Fruit fly (Drosophila melanogaster) whole organism, embryonic: ENCODE measurements around the gene CSN6.

ENCODE experiments used
- ATbp ChIP-seq: fragments of 200-800 bp; sonication (Bioruptor generic); optimal IDR thresholded peaks from 2 replicates; lab custom pipeline; 2017; ENCODE audit warnings: missing biosample characterization, mild to moderate bottlenecking, missing genetic modification characterization, missing genetic modification reagents
- Abd-B ChIP-seq: fragments of 200-800 bp; sonication (Bioruptor generic); optimal IDR thresholded peaks from 2 replicates; lab custom pipeline; 2018; ENCODE audit warnings: missing biosample characterization, mild to moderate bottlenecking, missing genetic modification characterization, moderate library complexity
- BtbVII ChIP-seq: fragments of 200-800 bp; sonication (Bioruptor generic); optimal IDR thresholded peaks from 3 replicates; lab custom pipeline; 2017; ENCODE audit warnings: missing biosample characterization, mild to moderate bottlenecking, missing genetic modification characterization
- CG10979 ChIP-seq: fragments of 200-800 bp; sonication (Bioruptor generic); optimal IDR thresholded peaks from 2 replicates; lab custom pipeline; 2018; ENCODE audit warnings: missing biosample characterization, mild to moderate bottlenecking, missing genetic modification characterization, moderate library complexity
- CG11247 ChIP-seq: fragments of 200-800 bp; sonication (Bioruptor generic); IDR thresholded peaks from 2 replicates; pipeline ENCODE4 v1.3.6; 2022; ENCODE audit warnings: missing biosample characterization, missing genetic modification characterization
- CG13296 ChIP-seq: fragments of 200-800 bp; sonication (Bioruptor generic); optimal IDR thresholded peaks from 3 replicates; lab custom pipeline; 2018; ENCODE audit warnings: missing biosample characterization, mild to moderate bottlenecking, missing genetic modification characterization
- CG14710 ChIP-seq: fragments of 200-800 bp; sonication (Bioruptor generic); optimal IDR thresholded peaks from 3 replicates; lab custom pipeline; 2019; ENCODE audit warnings: missing biosample characterization, mild to moderate bottlenecking, missing genetic modification characterization, moderate library complexity
- CG15479 ChIP-seq: fragments of 200-800 bp; sonication (Bioruptor generic); optimal IDR thresholded peaks from 3 replicates; lab custom pipeline; 2019; ENCODE audit warnings: missing biosample characterization, mild to moderate bottlenecking, missing genetic modification characterization, moderate library complexity
- CG15601 ChIP-seq: fragments of 200-800 bp; sonication (Bioruptor generic); optimal IDR thresholded peaks from 3 replicates; lab custom pipeline; 2019; ENCODE audit warnings: missing biosample characterization, mild to moderate bottlenecking, missing genetic modification characterization, moderate library complexity
- CG15696 ChIP-seq: fragments of 200-800 bp; sonication (Bioruptor generic); optimal IDR thresholded peaks from 2 replicates; lab custom pipeline; 2019; ENCODE audit warnings: missing biosample characterization, mild to moderate bottlenecking, missing genetic modification characterization, moderate library complexity
- CG1603 ChIP-seq: fragments of 200-800 bp; sonication (Bioruptor generic); optimal IDR thresholded peaks from 2 replicates; lab custom pipeline; 2019; ENCODE audit warnings: missing biosample characterization, mild to moderate bottlenecking, missing genetic modification characterization, moderate library complexity
- CG16815 ChIP-seq: fragments of 200-800 bp; sonication (Bioruptor generic); optimal IDR thresholded peaks from 3 replicates; lab custom pipeline; 2017; ENCODE audit warnings: missing biosample characterization, mild to moderate bottlenecking, missing genetic modification characterization
- CG17829 ChIP-seq: fragments of 200-800 bp; optimal IDR thresholded peaks from 2 replicates; lab custom pipeline; 2019; ENCODE audit warnings: missing biosample characterization, mild to moderate bottlenecking, missing genetic modification characterization, moderate library complexity
- CG2116 ChIP-seq: fragments of 200-800 bp; sonication (Bioruptor generic); optimal IDR thresholded peaks from 3 replicates; lab custom pipeline; 2018; ENCODE audit warnings: missing biosample characterization, mild to moderate bottlenecking, missing genetic modification characterization
- CG2202 ChIP-seq: fragments of 200-800 bp; sonication (Bioruptor generic); optimal IDR thresholded peaks from 2 replicates; lab custom pipeline; 2018; ENCODE audit warnings: missing biosample characterization, mild to moderate bottlenecking, missing genetic modification characterization
- CG2875 ChIP-seq: fragments of 200-800 bp; sonication (Bioruptor generic); optimal IDR thresholded peaks from 2 replicates; lab custom pipeline; 2017; ENCODE audit warnings: missing biosample characterization, mild to moderate bottlenecking, missing genetic modification characterization, missing genetic modification reagents
- CG33557 ChIP-seq: fragments of 200-800 bp; sonication (Bioruptor generic); optimal IDR thresholded peaks from 2 replicates; lab custom pipeline; 2019; ENCODE audit warnings: missing biosample characterization, mild to moderate bottlenecking, missing genetic modification characterization, moderate library complexity
- CG6254 ChIP-seq: fragments of 200-800 bp; sonication (Bioruptor generic); optimal IDR thresholded peaks from 3 replicates; lab custom pipeline; 2017; ENCODE audit warnings: mild to moderate bottlenecking, missing biosample characterization, missing genetic modification reagents, missing genetic modification characterization
- CG7556 ChIP-seq: fragments of 200-800 bp; sonication (Bioruptor generic); optimal IDR thresholded peaks from 2 replicates; lab custom pipeline; 2017; ENCODE audit warnings: missing biosample characterization, mild to moderate bottlenecking, missing genetic modification characterization
- CG7987 ChIP-seq: fragments of 200-800 bp; sonication (Bioruptor generic); optimal IDR thresholded peaks from 2 replicates; lab custom pipeline; 2018; ENCODE audit warnings: missing biosample characterization, mild to moderate bottlenecking, missing genetic modification characterization, moderate library complexity
- CG8281 ChIP-seq: fragments of 200-800 bp; sonication (Bioruptor generic); optimal IDR thresholded peaks from 2 replicates; lab custom pipeline; 2018; ENCODE audit warnings: missing biosample characterization, mild to moderate bottlenecking, missing genetic modification characterization, moderate library complexity
- CG8359 ChIP-seq: fragments of 200-800 bp; sonication (Bioruptor generic); optimal IDR thresholded peaks from 2 replicates; lab custom pipeline; 2017; ENCODE audit warnings: missing biosample characterization, mild to moderate bottlenecking, missing genetic modification characterization, borderline replicate concordance
- CG8388 ChIP-seq: fragments of 200-800 bp; sonication (Bioruptor generic); optimal IDR thresholded peaks from 2 replicates; lab custom pipeline; 2019; ENCODE audit warnings: missing biosample characterization, mild to moderate bottlenecking, missing genetic modification characterization, moderate library complexity
- Ets97D ChIP-seq: fragments of 200-800 bp; sonication (Bioruptor generic); optimal IDR thresholded peaks from 3 replicates; lab custom pipeline; 2016; ENCODE audit warnings: missing biosample characterization, missing genetic modification characterization
- Gug ChIP-seq: fragments of 200-800 bp; sonication (Bioruptor generic); IDR thresholded peaks from 4 replicates; pipeline ENCODE4 v1.3.6; 2022; ENCODE audit warnings: missing biosample characterization, missing genetic modification characterization
- Hr51 ChIP-seq, 2 experiments: fragments of 200-800 bp; sonication (Bioruptor generic); optimal IDR thresholded peaks; 2 replicates in 1 of 2; 3 replicates in 1 of 2; lab custom pipeline; 2016 to 2018; ENCODE audit warnings: missing biosample characterization in 2 of 2, missing genetic modification characterization in 2 of 2, mild to moderate bottlenecking in 1 of 2, moderate library complexity in 1 of 2
- Hsf ChIP-seq: fragments of 200-800 bp; sonication (Bioruptor generic); optimal IDR thresholded peaks from 3 replicates; lab custom pipeline; 2016; ENCODE audit warnings: missing biosample characterization, missing genetic modification characterization
- Lhr ChIP-seq: fragments of 200-800 bp; sonication (Bioruptor generic); optimal IDR thresholded peaks from 3 replicates; lab custom pipeline; 2017; ENCODE audit warnings: mild to moderate bottlenecking, missing biosample characterization, missing genetic modification reagents, missing genetic modification characterization
- Neu2 ChIP-seq: fragments of 200-800 bp; sonication (Bioruptor generic); optimal IDR thresholded peaks from 3 replicates; lab custom pipeline; 2016; ENCODE audit warnings: missing biosample characterization, missing genetic modification characterization, borderline replicate concordance
- Sry-β ChIP-seq: fragments of 200-800 bp; sonication (Bioruptor generic); optimal IDR thresholded peaks from 2 replicates; lab custom pipeline; 2018; ENCODE audit warnings: missing biosample characterization, mild to moderate bottlenecking, missing genetic modification characterization, moderate library complexity
- Ssrp ChIP-seq: fragments of 200-800 bp; sonication (Bioruptor generic); optimal IDR thresholded peaks from 2 replicates; lab custom pipeline; 2018; ENCODE audit warnings: missing biosample characterization, mild to moderate bottlenecking, missing genetic modification characterization, moderate library complexity
- ac ChIP-seq: fragments of 200-800 bp; sonication (Bioruptor generic); optimal IDR thresholded peaks from 3 replicates; lab custom pipeline; 2017; ENCODE audit warnings: missing biosample characterization, mild to moderate bottlenecking, missing genetic modification characterization
- bcd ChIP-seq: fragments of 200-800 bp; sonication (Bioruptor generic); optimal IDR thresholded peaks from 2 replicates; lab custom pipeline; 2017; ENCODE audit warnings: missing biosample characterization, mild to moderate bottlenecking, missing genetic modification characterization
- cad ChIP-seq: fragments of >200 bp; optimal IDR thresholded peaks from 2 replicates; lab custom pipeline; 2017; ENCODE audit warnings: missing biosample characterization, missing genetic modification characterization
- crol ChIP-seq: fragments of 200-800 bp; sonication (Bioruptor generic); IDR thresholded peaks from 2 replicates; pipeline ENCODE4 v1.3.6; 2022; ENCODE audit warnings: missing biosample characterization, missing genetic modification characterization
- ewg ChIP-seq: fragments of 200-800 bp; sonication (Bioruptor generic); optimal IDR thresholded peaks from 3 replicates; lab custom pipeline; 2017; ENCODE audit warnings: mild to moderate bottlenecking, missing biosample characterization, missing genetic modification reagents, missing genetic modification characterization
- fd64A ChIP-seq: fragments of 200-800 bp; sonication (Bioruptor generic); optimal IDR thresholded peaks from 3 replicates; lab custom pipeline; 2018; ENCODE audit warnings: missing biosample characterization, mild to moderate bottlenecking, missing genetic modification characterization
- gt ChIP-seq: fragments of 200-800 bp; sonication (Bioruptor generic); IDR thresholded peaks from 2 replicates; pipeline ENCODE4 v1.3.6; 2022; ENCODE audit warnings: missing biosample characterization, missing genetic modification characterization
- hkb ChIP-seq, 2 experiments: fragments of 200-800 bp in 1 of 2; fragments of >200 bp in 1 of 2; sonication (Bioruptor generic) in 1 of 2; IDR thresholded peaks in 1 of 2; optimal IDR thresholded peaks in 1 of 2; 2 replicates each; pipeline versions ENCODE4 v1.3.6 to Lab custom; 2017 to 2022; ENCODE audit warnings: missing biosample characterization in 1 of 2, missing genetic modification characterization in 1 of 2
- klu ChIP-seq: fragments of 200-800 bp; sonication (Bioruptor generic); IDR thresholded peaks from 2 replicates; pipeline ENCODE4 v1.3.6; 2022; ENCODE audit warnings: missing biosample characterization, missing genetic modification characterization
- nau ChIP-seq: fragments of 200-800 bp; sonication (Bioruptor generic); optimal IDR thresholded peaks from 3 replicates; lab custom pipeline; 2017; ENCODE audit warnings: missing biosample characterization, mild to moderate bottlenecking, missing genetic modification characterization, missing genetic modification reagents
- pnt ChIP-seq: fragments of 200-800 bp; sonication (Bioruptor generic); optimal IDR thresholded peaks from 3 replicates; lab custom pipeline; 2016; ENCODE audit warnings: missing biosample characterization, missing genetic modification characterization
- run ChIP-seq: fragments of 200-800 bp; sonication (Bioruptor generic); optimal IDR thresholded peaks from 3 replicates; lab custom pipeline; 2018; ENCODE audit warnings: missing biosample characterization, mild to moderate bottlenecking, missing genetic modification characterization
- sim ChIP-seq: fragments of 200-800 bp; sonication (Bioruptor generic); IDR thresholded peaks from 2 replicates; pipeline ENCODE4 v1.3.6; 2022; ENCODE audit warnings: missing biosample characterization, missing genetic modification characterization
- stc ChIP-seq: fragments of 200-800 bp; sonication (Bioruptor generic); IDR thresholded peaks from 2 replicates; pipeline ENCODE4 v1.3.6; 2022; ENCODE audit warnings: missing biosample characterization, missing genetic modification characterization
- unpg ChIP-seq: fragments of 200-800 bp; sonication (Bioruptor generic); optimal IDR thresholded peaks from 3 replicates; lab custom pipeline; 2018; ENCODE audit warnings: missing biosample characterization, mild to moderate bottlenecking, missing genetic modification characterization, moderate library complexity
- vnd ChIP-seq: fragments of 200-800 bp; sonication (Bioruptor generic); IDR thresholded peaks from 3 replicates; pipeline ENCODE4 v1.3.6; 2022; ENCODE audit warnings: missing biosample characterization, missing genetic modification characterization; ENCODE audit not compliant: partially characterized antibody
- wek ChIP-seq: fragments of 200-800 bp; sonication (Bioruptor generic); optimal IDR thresholded peaks from 3 replicates; lab custom pipeline; 2018; ENCODE audit warnings: missing biosample characterization, mild to moderate bottlenecking, missing genetic modification characterization, moderate library complexity

CSN6 gene

DNA sequence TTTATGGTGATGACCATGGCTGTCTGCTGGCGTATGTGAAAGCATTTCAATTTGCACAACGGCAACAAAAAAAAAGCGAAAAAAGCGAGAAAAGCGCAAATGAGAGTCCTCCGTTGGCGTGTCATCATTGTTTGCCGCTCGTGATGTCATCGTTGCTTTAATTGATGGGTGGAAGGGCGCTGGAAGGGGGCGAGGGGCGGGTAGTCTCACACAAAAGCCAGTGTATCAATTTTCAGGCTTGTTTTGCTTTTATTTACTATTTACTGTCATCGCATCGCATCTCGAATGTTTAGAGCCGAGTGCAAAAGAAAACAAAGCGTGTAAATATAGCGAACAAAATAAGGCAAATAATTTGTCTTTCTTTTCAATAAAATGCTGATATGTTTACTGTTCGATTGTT, 8.7 kb downstream of the CSN6 start (continued):
- TF ChIP-seq CG16815 (GFP tag; lab: Kevin White, UChicago) (no peak), CG11247 (GFP tag; lab: Robert Waterston, UW) (0 out of 2 replicates have a peak, but pooled peaks have one; percentile 24), run (tag; lab: Kevin White, UChicago) (peak; percentile 16), CG17829 (tag; lab: Kevin White, UChicago) (no peak), ac (GFP tag; lab: Kevin White, UChicago) (peak; percentile 51), Ets97D (GFP tag; lab: Kevin White, UChicago) (no peak), Abd-B (GFP tag; lab: Kevin White, UChicago) (no peak), klu (no peak), gt (GFP tag; lab: Robert Waterston, UW) (no peak), CG8359 (GFP tag; lab: Kevin White, UChicago) (peak; percentile 62), stc (peak; percentile 52; the same call in 1 of the 2 replicates), CG7556 (GFP tag; lab: Kevin White, UChicago) (peak; percentile 15), Neu2 (no peak), BtbVII (GFP tag; lab: Kevin White, UChicago) (peak; percentile 20), Gug (GFP tag; lab: Robert Waterston, UW) (no peak), ewg (GFP tag; lab: Kevin White, UChicago) (peak; percentile 35), Sry-β (peak; percentile 39), CG33557 (GFP tag; lab: Kevin White, UChicago) (peak; percentile 53), Ssrp (peak; percentile 12), unpg (GFP tag; lab: Kevin White, UChicago) (peak; percentile 58), sim (GFP tag; lab: Robert Waterston, UW) (peak; percentile 32; the same call in 1 of the 2 replicates), CG13296 (GFP tag; lab: Kevin White, UChicago) (peak; percentile 1), CG15479 (no peak), hkb (optimal IDR thresholded peaks at IDR 0.05; lab: Kevin White, UChicago) (no peak), hkb (GFP tag; IDR thresholded peaks at IDR 0.05; lab: Robert Waterston, UW) (peak; percentile 31; the same call in 1 of the 2 replicates), CG1603 (tag; lab: Kevin White, UChicago) (peak; percentile 80), vnd (GFP tag; lab: Robert Waterston, UW) (no peak), CG15696 (tag; lab: Kevin White, UChicago) (peak; percentile 45), Hsf (GFP tag; lab: Kevin White, UChicago) (peak; percentile 0), nau (GFP tag; lab: Kevin White, UChicago) (peak; percentile 69), CG8281 (tag; lab: Kevin White, UChicago) (peak; percentile 32), crol (GFP tag; lab: Robert Waterston, UW) (peak; percentile 51), CG15601 (peak; percentile 51), wek (GFP tag; lab: Kevin White, UChicago) (peak; percentile 74), CG6254 (GFP tag; lab: Kevin White, UChicago) (peak; percentile 38), CG10979 (tag; lab: Kevin White, UChicago) (peak; percentile 7), CG2116 (GFP tag; lab: Kevin White, UChicago) (no peak), fd64A (GFP tag; lab: Kevin White, UChicago) (peak; percentile 67), cad (GFP tag; lab: Kevin White, UChicago) (no peak), ATbp (peak; percentile 88), CG8388 (GFP tag; lab: Kevin White, UChicago) (peak; percentile 29), pnt (GFP tag; lab: Kevin White, UChicago) (no peak), CG2202 (tag; lab: Kevin White, UChicago) (peak; percentile 44), Hr51 (GFP tag; optimal IDR thresholded peaks at IDR 0.05; lab: Kevin White, UChicago) (peak in 1 of 2 experiments; percentile 9), bcd (GFP tag; lab: Kevin White, UChicago) (peak; percentile 14), CG14710 (peak; percentile 48), Lhr (GFP tag; lab: Kevin White, UChicago) (peak; percentile 6), CG2875 (GFP tag; lab: Kevin White, UChicago) (peak; percentile 78), CG7987 (GFP tag; lab: Kevin White, UChicago) (peak; percentile 77)
